Fruit fly (Drosophila melanogaster) whole organism, embryonic: Measurements from ENCODE around the gene Ank2.
A peak's percentile ranks its signal among the peaks of the same experiment; 100 is the strongest.

ENCODE experiments used
- Ada2b ChIP-seq: fragments of 200-800 bp; sonication (Bioruptor generic); IDR thresholded peaks from 2 replicates; pipeline ENCODE4 v1.3.6; 2022; ENCODE audit warnings: missing biosample characterization, missing genetic modification characterization
- CG10147 ChIP-seq: fragments of 200-800 bp; sonication (Bioruptor generic); optimal IDR thresholded peaks from 2 replicates; lab custom pipeline; 2019; ENCODE audit warnings: missing biosample characterization, mild to moderate bottlenecking, missing genetic modification characterization, moderate library complexity
- CG10366 ChIP-seq: fragments of 200-800 bp; sonication (Bioruptor generic); IDR thresholded peaks from 2 replicates; pipeline ENCODE4 v1.3.6; 2022; ENCODE audit warnings: missing biosample characterization, missing genetic modification characterization
- CG11504 ChIP-seq: fragments of 200-800 bp; sonication (Bioruptor generic); optimal IDR thresholded peaks from 3 replicates; lab custom pipeline; 2019; ENCODE audit warnings: missing biosample characterization, mild to moderate bottlenecking, missing genetic modification characterization, moderate library complexity
- CG17802 ChIP-seq: fragments of 200-800 bp; sonication (Bioruptor generic); optimal IDR thresholded peaks from 2 replicates; lab custom pipeline; 2018; ENCODE audit warnings: missing biosample characterization, mild to moderate bottlenecking, missing genetic modification characterization, moderate library complexity
- CG30403 ChIP-seq: fragments of 200-800 bp; sonication (Bioruptor generic); optimal IDR thresholded peaks from 3 replicates; lab custom pipeline; 2016; ENCODE audit warnings: missing biosample characterization, missing genetic modification characterization
- CG6175 ChIP-seq: fragments of 200-800 bp; sonication (Bioruptor generic); IDR thresholded peaks from 3 replicates; pipeline ENCODE4 v1.3.6; 2022; ENCODE audit warnings: missing biosample characterization, missing genetic modification characterization
- CG6254 ChIP-seq: fragments of 200-800 bp; sonication (Bioruptor generic); optimal IDR thresholded peaks from 3 replicates; lab custom pipeline; 2017; ENCODE audit warnings: mild to moderate bottlenecking, missing biosample characterization, missing genetic modification reagents, missing genetic modification characterization
- CG6791 ChIP-seq: fragments of 200-800 bp; sonication (Bioruptor generic); IDR thresholded peaks from 3 replicates; pipeline ENCODE4 v1.3.6; 2022; ENCODE audit warnings: missing biosample characterization, missing genetic modification characterization; ENCODE audit not compliant: partially characterized antibody
- CG6813 ChIP-seq: fragments of 200-800 bp; sonication (Bioruptor generic); optimal IDR thresholded peaks from 2 replicates; lab custom pipeline; 2017; ENCODE audit warnings: missing biosample characterization, missing genetic modification characterization, mild to moderate bottlenecking, moderate library complexity, missing genetic modification reagents
- CG9932 ChIP-seq: fragments of 200-800 bp; sonication (Bioruptor generic); IDR thresholded peaks from 2 replicates; pipeline ENCODE4 v1.3.6; 2022; ENCODE audit warnings: missing biosample characterization, missing genetic modification characterization
- D ChIP-seq, 2 experiments: fragments of 200-800 bp in 1 of 2; fragments of >200 bp in 1 of 2; sonication (Bioruptor generic) in 1 of 2; optimal IDR thresholded peaks; 2 replicates in 1 of 2; 3 replicates in 1 of 2; lab custom pipeline; 2017; ENCODE audit warnings: mild to moderate bottlenecking in 1 of 2, missing biosample characterization in 1 of 2, missing genetic modification characterization in 1 of 2, missing genetic modification reagents in 1 of 2
- Hr3 ChIP-seq: fragments of 200-800 bp; sonication (Bioruptor generic); optimal IDR thresholded peaks from 3 replicates; lab custom pipeline; 2016; ENCODE audit warnings: missing biosample characterization, missing genetic modification characterization
- Med ChIP-seq: fragments of 200-800 bp; sonication (Bioruptor generic); peaks from one replicate; lab custom pipeline; 2016; ENCODE audit warnings: missing biosample characterization, missing genetic modification characterization, mild to moderate bottlenecking, inconsistent platforms, moderate library complexity
- Pdp1 ChIP-seq, 2 experiments: fragments of 200-800 bp; sonication (Bioruptor generic); optimal IDR thresholded peaks; 3 replicates each; lab custom pipeline; 2016; ENCODE audit warnings: missing biosample characterization in 2 of 2, missing genetic modification characterization in 2 of 2, mild to moderate bottlenecking in 1 of 2, moderate library complexity in 1 of 2
- Ptx1 ChIP-seq: fragments of 200-800 bp; sonication (Bioruptor generic); IDR thresholded peaks from 2 replicates; pipeline ENCODE4 v1.3.6; 2022; ENCODE audit warnings: missing biosample characterization, missing genetic modification characterization
- Ssrp ChIP-seq: fragments of 200-800 bp; sonication (Bioruptor generic); optimal IDR thresholded peaks from 2 replicates; lab custom pipeline; 2018; ENCODE audit warnings: missing biosample characterization, mild to moderate bottlenecking, missing genetic modification characterization, moderate library complexity
- Stat92E ChIP-seq, 3 experiments: fragments of >200 bp in 2 of 3; fragments of 200-800 bp in 1 of 3; sonication (Bioruptor generic) in 1 of 3; optimal IDR thresholded peaks; 2 replicates each; lab custom pipeline; 2017 to 2019; ENCODE audit warnings: missing biosample characterization in 3 of 3, missing genetic modification characterization in 3 of 3, mild to moderate bottlenecking in 1 of 3, moderate library complexity in 1 of 3
- abd-A ChIP-seq: fragments of 200-800 bp; sonication (Bioruptor generic); optimal IDR thresholded peaks from 3 replicates; lab custom pipeline; 2019; ENCODE audit warnings: missing biosample characterization, mild to moderate bottlenecking, missing genetic modification characterization, moderate library complexity
- bab2 ChIP-seq: fragments of 200-800 bp; sonication (Bioruptor generic); optimal IDR thresholded peaks from 2 replicates; lab custom pipeline; 2016; ENCODE audit warnings: missing biosample characterization, missing genetic modification characterization
- btn ChIP-seq: fragments of 200-800 bp; sonication (Bioruptor generic); optimal IDR thresholded peaks from 2 replicates; lab custom pipeline; 2016; ENCODE audit warnings: missing biosample characterization, missing genetic modification characterization
- cato ChIP-seq: fragments of 200-800 bp; sonication (Bioruptor generic); optimal IDR thresholded peaks from 2 replicates; lab custom pipeline; 2016; ENCODE audit warnings: missing biosample characterization, missing genetic modification characterization, borderline replicate concordance
- dati ChIP-seq: fragments of 200-800 bp; sonication (Bioruptor generic); IDR thresholded peaks from 2 replicates; pipeline ENCODE4 v1.3.6; 2022; ENCODE audit warnings: missing biosample characterization, missing genetic modification characterization
- dmrt99B ChIP-seq: fragments of 200-800 bp; sonication (Bioruptor generic); optimal IDR thresholded peaks from 2 replicates; lab custom pipeline; 2018; ENCODE audit warnings: missing biosample characterization, mild to moderate bottlenecking, missing genetic modification characterization, moderate library complexity
- dpn ChIP-seq, 2 experiments: fragments of 200-800 bp; sonication (Bioruptor generic); optimal IDR thresholded peaks; 3 replicates each; lab custom pipeline; 2016; ENCODE audit warnings: missing biosample characterization in 2 of 2, missing genetic modification characterization in 2 of 2
- dysf ChIP-seq: fragments of 200-800 bp; sonication (Bioruptor generic); IDR thresholded peaks from 3 replicates; pipeline ENCODE4 v1.3.6; 2022; ENCODE audit warnings: missing biosample characterization, missing genetic modification characterization
- eve ChIP-seq, 2 experiments: fragments of >200 bp; optimal IDR thresholded peaks; 2 replicates each; lab custom pipeline; 2017; ENCODE audit warnings: missing biosample characterization in 2 of 2, missing genetic modification characterization in 2 of 2
- ind ChIP-seq: fragments of 200-800 bp; sonication (Bioruptor generic); optimal IDR thresholded peaks from 3 replicates; lab custom pipeline; 2016; ENCODE audit warnings: missing biosample characterization, missing genetic modification characterization
- lola ChIP-seq, 3 experiments: fragments of >200 bp in 2 of 3; fragments of 200-800 bp in 1 of 3; sonication (Bioruptor generic) in 1 of 3; optimal IDR thresholded peaks; 2 replicates each; lab custom pipeline; 2017 to 2019; ENCODE audit warnings: missing biosample characterization in 3 of 3, missing genetic modification characterization in 3 of 3, mild to moderate bottlenecking in 1 of 3, moderate library complexity in 1 of 3
- onecut ChIP-seq: fragments of 200-800 bp; sonication (Bioruptor generic); IDR thresholded peaks from 2 replicates; pipeline ENCODE4 v1.3.6; 2022; ENCODE audit warnings: missing biosample characterization, missing genetic modification characterization
- peb ChIP-seq: fragments of 200-800 bp; sonication (Bioruptor generic); IDR thresholded peaks from 2 replicates; pipeline ENCODE4 v1.3.6; 2022; ENCODE audit warnings: missing biosample characterization, missing genetic modification characterization
- row ChIP-seq: fragments of 200-800 bp; sonication (Bioruptor generic); IDR thresholded peaks from 3 replicates; pipeline ENCODE4 v1.3.6; 2022; ENCODE audit warnings: missing biosample characterization, missing genetic modification characterization
- slbo ChIP-seq: fragments of 200-800 bp; sonication (Bioruptor generic); IDR thresholded peaks from 2 replicates; pipeline ENCODE4 v1.3.6; 2022; ENCODE audit warnings: missing biosample characterization, missing genetic modification characterization
- tgo ChIP-seq: fragments of 200-800 bp; sonication (Bioruptor generic); IDR thresholded peaks from 3 replicates; pipeline ENCODE4 v1.3.6; 2022; ENCODE audit warnings: missing biosample characterization, missing genetic modification characterization
- tio ChIP-seq: fragments of 200-800 bp; sonication (Bioruptor generic); optimal IDR thresholded peaks from 2 replicates; lab custom pipeline; 2017; ENCODE audit warnings: missing biosample characterization, missing genetic modification characterization, inconsistent platforms
- unpg ChIP-seq: fragments of 200-800 bp; sonication (Bioruptor generic); optimal IDR thresholded peaks from 3 replicates; lab custom pipeline; 2018; ENCODE audit warnings: missing biosample characterization, mild to moderate bottlenecking, missing genetic modification characterization, moderate library complexity
- zfh1 ChIP-seq: fragments of 200-800 bp; sonication (Bioruptor generic); IDR thresholded peaks from 3 replicates; pipeline ENCODE4 v1.3.6; 2022; ENCODE audit warnings: missing biosample characterization, missing genetic modification characterization

Gene Ank2

DNA sequence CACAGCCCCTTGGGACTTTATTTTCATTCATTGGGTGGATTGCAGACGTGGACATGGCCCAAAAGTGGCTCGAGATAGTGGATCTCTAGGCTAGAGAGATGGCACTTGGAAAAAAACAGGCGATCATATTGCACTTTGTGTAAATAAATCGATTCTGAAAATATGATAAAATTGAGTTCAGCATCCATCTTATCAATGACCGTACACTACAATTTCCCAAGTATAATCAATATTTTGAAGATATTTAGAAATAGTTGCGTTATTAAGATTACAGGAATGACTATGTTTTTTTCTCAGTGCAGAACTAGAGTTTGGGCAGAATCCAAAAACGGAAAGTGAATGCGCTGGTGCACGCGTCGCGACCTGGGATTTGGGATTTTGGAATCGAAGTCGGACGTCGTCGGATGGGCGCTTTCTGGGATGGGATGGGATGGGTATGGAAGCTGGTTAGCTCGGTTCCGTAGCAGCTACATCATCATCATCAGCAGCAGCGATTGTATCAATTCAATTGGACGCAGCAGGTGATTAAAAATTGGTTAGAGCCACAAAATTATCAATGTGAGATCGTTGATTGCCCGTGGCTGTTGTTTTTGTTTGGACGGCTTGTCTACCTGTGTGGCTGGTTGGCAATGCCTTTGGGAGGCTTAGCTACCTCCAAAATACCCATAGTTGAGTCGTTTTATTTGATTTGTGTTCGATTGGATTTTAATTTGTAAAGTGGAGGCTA lies 83.3 kb downstream of the Ank2 start (continued):
- peak; percentile 34; the same call in 1 of the 2 replicates for TF ChIP-seq peb (GFP tag; lab: Robert Waterston, UW)
- no peak for TF ChIP-seq CG10147
- TF ChIP-seq CG30403 (GFP tag; lab: Kevin White, UChicago): peak; percentile 42
- peak; percentile 15 for TF ChIP-seq ind (GFP tag; lab: Kevin White, UChicago)
- TF ChIP-seq abd-A (tag; lab: Kevin White, UChicago): peak; percentile 64
- TF ChIP-seq zfh1: peak; percentile 69
- no peak for TF ChIP-seq D (optimal IDR thresholded peaks at IDR 0.05; lab: Kevin White, UChicago)
- peak; percentile 44 for TF ChIP-seq D (GFP tag; optimal IDR thresholded peaks at IDR 0.05; lab: Kevin White, UChicago)
- TF ChIP-seq dati (GFP tag; lab: Robert Waterston, UW): 0 out of 2 replicates have a peak, but pooled peaks have one; percentile 26
- TF ChIP-seq btn (GFP tag; lab: Kevin White, UChicago): peak; percentile 2
- peak; percentile 35 for TF ChIP-seq CG6254 (GFP tag; lab: Kevin White, UChicago)
- TF ChIP-seq Stat92E (GFP tag; optimal IDR thresholded peaks at IDR 0.05; lab: Kevin White, UChicago): peak in 1 of 3 experiments; percentile 37
- peak; percentile 72 for TF ChIP-seq CG11504 (tag; lab: Kevin White, UChicago)
- TF ChIP-seq eve (GFP tag; optimal IDR thresholded peaks at IDR 0.05; lab: Kevin White, UChicago): peak in 1 of 2 experiments; percentile 38
- no peak for TF ChIP-seq CG6813
- TF ChIP-seq dpn (GFP tag; optimal IDR thresholded peaks at IDR 0.05; lab: Kevin White, UChicago): peak in 1 of 2 experiments; percentile 24
- peak; percentile 65; the same call in 2 of the 3 replicates for TF ChIP-seq dysf (GFP tag; lab: Robert Waterston, UW)
- TF ChIP-seq CG17802 (tag; lab: Kevin White, UChicago): no peak
- peak in 1 of 3 experiments; percentile 50 for TF ChIP-seq lola (GFP tag; optimal IDR thresholded peaks at IDR 0.05; lab: Kevin White, UChicago)
- peak; percentile 21 for TF ChIP-seq Hr3 (GFP tag; lab: Kevin White, UChicago)
- TF ChIP-seq Ssrp (tag; lab: Kevin White, UChicago): peak; percentile 49
- TF ChIP-seq Ptx1 (GFP tag; lab: Robert Waterston, UW): peak; percentile 61
- TF ChIP-seq cato (GFP tag; lab: Kevin White, UChicago): no peak
- TF ChIP-seq bab2: peak; percentile 27
- TF ChIP-seq dmrt99B: peak; percentile 71
- TF ChIP-seq tgo (GFP tag; lab: Robert Waterston, UW): peak; percentile 52; the same call in 2 of the 3 replicates
- TF ChIP-seq unpg (GFP tag; lab: Kevin White, UChicago): peak; percentile 54

DNA sequence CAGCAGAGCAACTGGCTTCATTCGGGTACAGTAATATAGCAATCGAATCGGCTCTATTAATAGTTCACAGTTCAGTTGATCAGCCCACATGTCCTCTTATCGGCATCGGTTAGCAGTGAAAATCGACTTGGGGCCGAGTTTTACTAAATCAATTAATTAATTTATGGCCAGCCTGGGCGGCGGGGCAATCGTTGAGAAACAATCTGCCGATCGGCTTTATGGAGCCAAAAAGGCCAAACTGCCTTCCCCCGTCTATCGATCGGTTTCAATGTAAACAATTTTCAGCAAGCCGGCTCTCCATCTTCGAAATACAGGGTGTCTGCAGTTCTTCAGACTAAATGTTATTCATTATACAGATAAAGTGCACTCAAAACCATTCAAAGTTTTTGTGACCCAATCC lies 84.6 kb downstream of the Ank2 start:
- TF ChIP-seq tio (GFP tag; lab: Kevin White, UChicago) (no peak), CG6175 (GFP tag; lab: Robert Waterston, UW) (no peak), row (0 out of 3 replicates have a peak, but pooled peaks have one; percentile 11), Pdp1 (GFP tag; optimal IDR thresholded peaks at IDR 0.05; lab: Kevin White, UChicago) (peak in 1 of 2 experiments; percentile 40), CG10366 (GFP tag; lab: Robert Waterston, UW) (peak; percentile 37; the same call in 1 of the 2 replicates), CG6791 (no peak), Med (GFP tag; lab: Kevin White, UChicago) (peak; percentile 7), slbo (peak; percentile 34; the same call in 1 of the 2 replicates), CG9932 (peak; percentile 17; the same call in 1 of the 2 replicates), Ada2b (GFP tag; lab: Robert Waterston, UW) (peak; percentile 32; the same call in 1 of the 2 replicates), onecut (GFP tag; lab: Robert Waterston, UW) (peak; percentile 12; the same call in 1 of the 2 replicates)
